Worm (Caenorhabditis elegans): ENCODE data around the gene gln-6.

Gene gln-6

ce11 chrIV:9761751-9762150 lies 21.1 kb upstream of the gln-6 start (continued):
- TF ChIP-seq dve-1 (tag; optimal IDR thresholded peaks at IDR 0.05; ENCODE audit: insufficient read depth) = peak; percentile 19
- TF ChIP-seq lin-38 (GFP tag; IDR thresholded peaks at IDR 0.05) = no peak
- no peak for TF ChIP-seq ctbp-1 (GFP tag; IDR thresholded peaks at IDR 0.05)
- TF ChIP-seq hlh-30 (tag; optimal IDR thresholded peaks at IDR 0.05; ENCODE audit: insufficient read depth) = peak; percentile 67
- no peak for TF ChIP-seq hmg-1.1 (GFP tag; IDR thresholded peaks at IDR 0.05)
- TF ChIP-seq nhr-11 (tag; optimal IDR thresholded peaks at IDR 0.05) = no peak
- no peak for TF ChIP-seq unc-39 (tag; optimal IDR thresholded peaks at IDR 0.05)
- TF ChIP-seq dpl-1 (GFP tag; optimal IDR thresholded peaks at IDR 0.05) = no peak
- no peak for TF ChIP-seq ceh-62 (tag; optimal IDR thresholded peaks at IDR 0.05)
- TF ChIP-seq madf-5 (GFP tag; IDR thresholded peaks at IDR 0.05) = no peak

- TF ChIP-seq ctbp-1 (GFP tag; IDR thresholded peaks at IDR 0.05) (no peak), dmd-8 (GFP tag; IDR thresholded peaks at IDR 0.05) (no peak), php-3 (GFP tag; IDR thresholded peaks at IDR 0.05) (no peak), lin-1 (GFP tag; IDR thresholded peaks at IDR 0.05) (no peak), spr-3 (GFP tag; optimal IDR thresholded peaks at IDR 0.05) (no peak), lin-39 (tag; optimal IDR thresholded peaks at IDR 0.05) (no peak), unc-62 (GFP tag; optimal IDR thresholded peaks at IDR 0.05 in 1 of 2) (no peak), unc-62 (tag; optimal IDR thresholded peaks at IDR 0.05) (no peak), dmd-9 (GFP tag; IDR thresholded peaks at IDR 0.05) (no peak), zfp-2 (tag; optimal IDR thresholded peaks at IDR 0.05) (no peak), ztf-7 (tag; optimal IDR thresholded peaks at IDR 0.05) (no peak), ceh-82 (tag; optimal IDR thresholded peaks at IDR 0.05) (no peak), hlh-30 (tag; optimal IDR thresholded peaks at IDR 0.05; ENCODE audit: insufficient read depth) (no peak), ces-1 (GFP tag; optimal IDR thresholded peaks at IDR 0.05) (no peak), tag-97 (GFP tag; IDR thresholded peaks at IDR 0.05) (no peak), lim-7 (GFP tag; IDR thresholded peaks at IDR 0.05) (no peak), lin-15B (tag; optimal IDR thresholded peaks at IDR 0.05) (no peak)
Measured at ce11 chrIV:9757425-9757740, 16.7 kb upstream of the gln-6 start, which contains the start of gene nhr-97. Gene nhr-97 (plus strand): TSS chrIV:9757641.

- TF ChIP-seq nhr-42 (GFP tag; IDR thresholded peaks at IDR 0.05) (no peak), unc-39 (tag; optimal IDR thresholded peaks at IDR 0.05) (no peak), mdl-1 (tag; optimal IDR thresholded peaks at IDR 0.05) (peak in 1 of 2 experiments; percentile 57), tra-1 (GFP tag; IDR thresholded peaks at IDR 0.05) (no peak), nhr-10 (tag; optimal IDR thresholded peaks at IDR 0.05) (peak; percentile 10), snpc-1.2 (GFP tag; IDR thresholded peaks at IDR 0.05) (no peak), lsy-2 (tag; optimal IDR thresholded peaks at IDR 0.05) (peak in 1 of 2 experiments; percentile 24), zfp-3 (GFP tag; conservative IDR thresholded peaks at IDR 0.05) (no peak), mep-1 (tag; optimal IDR thresholded peaks at IDR 0.05) (peak; percentile 39), attf-4 (tag; optimal IDR thresholded peaks at IDR 0.05) (no peak), ceh-28 (tag; optimal IDR thresholded peaks at IDR 0.05) (no peak), hlh-11 (tag; optimal IDR thresholded peaks at IDR 0.05) (peak; percentile 69), unc-62 (GFP tag; optimal IDR thresholded peaks at IDR 0.05 in 1 of 2) (no peak), unc-62 (tag; optimal IDR thresholded peaks at IDR 0.05) (no peak), arid-1 (GFP tag; conservative IDR thresholded peaks at IDR 0.05) (no peak), ctbp-1 (GFP tag; IDR thresholded peaks at IDR 0.05) (0 out of 2 replicates have a peak, but pooled peaks have one; percentile 44), php-3 (GFP tag; IDR thresholded peaks at IDR 0.05) (no peak), mxl-3 (GFP tag; optimal IDR thresholded peaks at IDR 0.05) (no peak), lin-38 (GFP tag; IDR thresholded peaks at IDR 0.05) (no peak), hmg-1.1 (GFP tag; IDR thresholded peaks at IDR 0.05) (0 out of 2 replicates have a peak, but pooled peaks have one; percentile 15), snpc-4 (tag; optimal IDR thresholded peaks at IDR 0.05) (no peak), daf-16 (GFP tag; optimal IDR thresholded peaks at IDR 0.05) (no peak), daf-16 (tag; optimal IDR thresholded peaks at IDR 0.05) (peak; percentile 56), rbr-2 (tag; optimal IDR thresholded peaks at IDR 0.05) (no peak), ces-1 (GFP tag; optimal IDR thresholded peaks at IDR 0.05) (no peak), unc-130 (GFP tag; optimal IDR thresholded peaks at IDR 0.05) (no peak), Y75B8A.6 (GFP tag; IDR thresholded peaks at IDR 0.05) (no peak), dve-1 (tag; optimal IDR thresholded peaks at IDR 0.05; ENCODE audit: insufficient read depth) (peak; percentile 89), daf-12 (tag; optimal IDR thresholded peaks at IDR 0.05) (no peak), F26F4.8 (GFP tag; conservative IDR thresholded peaks at IDR 0.05) (no peak), F49E8.2 (tag; optimal IDR thresholded peaks at IDR 0.05; ENCODE audit: borderline replicate concordance) (no peak)
Measured at ce11 chrIV:9756647-9757424, 16.1 kb upstream of the gln-6 start.

Measured in whole organism, L4 larva.